Worm (Caenorhabditis elegans) whole organism, midembryonic: Measurements from ENCODE around the gene ZC190.2.

Experiments used
- T22C8.4 ChIP-seq: fragments of 200-800 bp; sonication (Bioruptor generic); IDR thresholded peaks from 2 replicates; pipeline ENCODE4 v1.3.6; 2022; ENCODE audit warnings: missing genetic modification characterization, missing compliant biosample characterization
- flt-1 ChIP-seq: fragments of 200-800 bp; sonication (Bioruptor generic); IDR thresholded peaks from 2 replicates; pipeline ENCODE4 v1.3.6; 2022; ENCODE audit warnings: missing genetic modification characterization, missing compliant biosample characterization
- klf-2 ChIP-seq: fragments of 200-800 bp; sonication (Bioruptor generic); conservative IDR thresholded peaks from 2 replicates; pipeline ENCODE4 v1.3.6; 2022; ENCODE audit warnings: missing genetic modification reagents, missing genetic modification characterization, missing compliant biosample characterization
- med-1 ChIP-seq: sonication (generic microtip); optimal IDR thresholded peaks from 2 replicates; lab custom pipeline; 2017; ENCODE audit warnings: missing genetic modification characterization, mild to moderate bottlenecking, missing compliant biosample characterization, antibody characterized with exemption, missing genetic modification reagents; ENCODE audit not compliant: insufficient read depth
- ref-1 ChIP-seq: fragments of 200-800 bp; sonication (Bioruptor generic); conservative IDR thresholded peaks from 2 replicates; pipeline ENCODE4 v1.3.6; 2022; ENCODE audit warnings: missing genetic modification reagents, missing genetic modification characterization, missing compliant biosample characterization
- ztf-23 ChIP-seq: fragments of 200-800 bp; sonication (Bioruptor generic); IDR thresholded peaks from 2 replicates; pipeline ENCODE4 v1.3.6; 2022; ENCODE audit warnings: missing genetic modification reagents, missing genetic modification characterization, missing compliant biosample characterization

DNA sequence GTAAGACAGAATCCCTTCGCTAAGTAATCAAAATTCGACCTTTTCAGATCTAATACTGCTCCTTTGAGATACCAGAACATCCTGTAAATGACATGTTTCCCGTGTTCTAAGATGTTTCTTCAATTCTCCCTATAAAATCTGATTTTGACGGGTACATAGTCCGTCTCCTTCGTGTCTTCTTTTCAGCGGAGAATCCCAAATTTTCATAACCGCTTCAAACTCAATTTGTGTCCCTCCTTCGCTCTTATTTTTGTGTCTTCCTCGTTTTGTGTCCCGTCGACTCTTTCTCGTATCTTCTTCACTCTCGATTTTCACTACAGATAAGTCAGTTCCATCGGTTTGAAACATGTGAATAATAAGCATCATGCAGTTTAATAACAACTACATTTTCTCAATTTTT lies 35.0 kb downstream of the ZC190.2 start, which contains the start of gene glr-5:
- no peak for TF ChIP-seq klf-2 (GFP tag; lab: Robert Waterston, UW)
- TF ChIP-seq med-1 (GFP tag; lab: Kevin White, UChicago): no peak
- TF ChIP-seq flt-1 (GFP tag; lab: Robert Waterston, UW): no peak
- no peak for TF ChIP-seq ref-1 (GFP tag; lab: Robert Waterston, UW)
- no peak for TF ChIP-seq T22C8.4 (GFP tag; lab: Robert Waterston, UW)
- TF ChIP-seq ztf-23 (GFP tag; lab: Robert Waterston, UW): no peak
